Worm (Caenorhabditis elegans): ENCODE results near the gene C17C3.24.

Gene C17C3.24

ce11 chrII:5518055-5518454 lies 23.5 kb downstream of the C17C3.24 start:
- TF ChIP-seq elt-1 (tag; optimal IDR thresholded peaks at IDR 0.05) (no peak), unc-62 (GFP tag; optimal IDR thresholded peaks at IDR 0.05) (no peak), unc-55 (GFP tag; optimal IDR thresholded peaks at IDR 0.05) (no peak), fos-1 (tag; optimal IDR thresholded peaks at IDR 0.05) (no peak), ztf-4 (tag; optimal IDR thresholded peaks at IDR 0.05) (no peak)

DNA sequence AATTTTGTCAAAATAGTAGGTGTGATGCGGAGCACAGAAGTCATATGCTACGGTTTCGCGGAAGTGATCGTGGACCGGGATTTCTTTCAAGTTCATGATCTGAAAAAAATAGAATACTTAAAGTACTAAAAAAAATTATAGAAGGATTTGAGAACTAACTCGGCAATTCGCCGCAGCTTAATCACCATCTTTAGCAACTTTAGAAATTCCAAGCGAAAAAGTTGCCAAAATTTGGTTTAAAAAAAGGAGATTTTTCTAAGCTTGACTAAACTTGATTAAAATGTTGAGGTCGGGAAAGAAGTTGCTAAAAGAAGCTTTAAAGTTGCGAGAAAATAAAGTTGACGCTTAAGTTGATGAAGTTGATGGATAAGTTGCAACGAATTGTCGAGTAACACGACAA lies 23.9 kb downstream of the C17C3.24 start, which contains the start of gene ZK177.9:
Gene ZK177.9, minus strand, starts transcription at position 101 of the 400 bp plus-strand sequence.
- TF ChIP-seq ZK546.5 (tag; optimal IDR thresholded peaks at IDR 0.05): no peak
- TF ChIP-seq crh-2 (tag; optimal IDR thresholded peaks at IDR 0.05): no peak
- TF ChIP-seq elt-1 (tag; optimal IDR thresholded peaks at IDR 0.05): no peak
- no peak for TF ChIP-seq nhr-11 (tag; optimal IDR thresholded peaks at IDR 0.05)
- no peak for TF ChIP-seq R02D3.7 (tag; optimal IDR thresholded peaks at IDR 0.05)
- no peak for TF ChIP-seq unc-39 (tag; optimal IDR thresholded peaks at IDR 0.05)
- TF ChIP-seq lin-39 (tag; optimal IDR thresholded peaks at IDR 0.05): no peak
- no peak for TF ChIP-seq nhr-23 (tag; optimal IDR thresholded peaks at IDR 0.05)
- no peak for TF ChIP-seq lsy-2 (tag; optimal IDR thresholded peaks at IDR 0.05)
- TF ChIP-seq snpc-4 (tag; optimal IDR thresholded peaks at IDR 0.05): no peak
- no peak for TF ChIP-seq skn-1 (tag; optimal IDR thresholded peaks at IDR 0.05)
- no peak for TF ChIP-seq Y55F3AM.14 (GFP tag; optimal IDR thresholded peaks at IDR 0.05)
- TF ChIP-seq unc-55 (GFP tag; optimal IDR thresholded peaks at IDR 0.05): no peak
- no peak for TF ChIP-seq ztf-11 (tag; optimal IDR thresholded peaks at IDR 0.05)
- no peak for TF ChIP-seq alr-1 (tag; optimal IDR thresholded peaks at IDR 0.05)
- no peak for TF ChIP-seq sma-3 (GFP tag; optimal IDR thresholded peaks at IDR 0.05)
- TF ChIP-seq zag-1 (tag; optimal IDR thresholded peaks at IDR 0.05): no peak
- TF ChIP-seq nhr-12 (tag; optimal IDR thresholded peaks at IDR 0.05): no peak
- no peak for TF ChIP-seq lin-11 (tag; optimal IDR thresholded peaks at IDR 0.05)
- no peak for TF ChIP-seq nhr-237 (tag; optimal IDR thresholded peaks at IDR 0.05)

- TF ChIP-seq ama-1 (optimal IDR thresholded peaks at IDR 0.05) (no peak), fos-1 (tag; optimal IDR thresholded peaks at IDR 0.05) (peak; percentile 43)
Measured at ce11 chrII:5515542-5515941, 26.0 kb downstream of the C17C3.24 start, which contains the start of gene ZK177.3. Gene ZK177.3, plus strand, starts transcription at chrII:5515842.

ce11 chrII:5514846-5515245 lies 26.7 kb downstream of the C17C3.24 start, which contains the start of gene sahd-1:
Gene sahd-1, minus strand, starts transcription at chrII:5514945.
- TF ChIP-seq dmd-4 (tag; optimal IDR thresholded peaks at IDR 0.05): no peak
- peak; percentile 45 for TF ChIP-seq fos-1 (tag; optimal IDR thresholded peaks at IDR 0.05)
- TF ChIP-seq skn-1 (tag; optimal IDR thresholded peaks at IDR 0.05): no peak
- TF ChIP-seq mdl-1 (tag; optimal IDR thresholded peaks at IDR 0.05): no peak

DNA sequence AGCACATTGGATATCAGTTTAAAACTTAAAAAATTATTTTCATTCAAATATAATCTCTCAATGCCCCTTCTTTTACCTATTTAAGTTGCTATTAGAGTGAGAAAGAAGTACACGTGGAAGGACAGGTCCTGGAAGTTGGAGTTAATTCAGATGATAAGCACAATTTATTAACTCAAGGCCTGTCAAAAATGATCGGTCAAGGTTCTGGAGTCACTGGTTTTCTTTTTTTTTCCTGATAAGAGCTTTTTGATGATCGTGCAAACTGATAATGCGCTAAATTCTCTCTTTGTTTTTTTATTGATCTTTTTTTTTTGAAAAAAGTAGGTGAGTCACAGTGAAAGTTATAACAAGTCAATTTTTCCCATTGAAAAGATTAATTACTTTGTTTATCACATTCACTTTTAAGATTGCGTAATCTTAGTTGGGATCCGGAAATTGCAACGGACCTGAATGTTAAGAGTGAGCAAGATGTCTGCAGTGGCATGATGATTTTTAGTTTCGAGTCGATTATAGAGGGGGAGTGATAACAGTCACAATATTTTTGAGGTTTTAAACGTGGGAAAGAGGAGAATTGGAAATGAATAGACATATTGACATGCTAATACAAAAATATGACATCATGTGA lies 29.0 kb downstream of the C17C3.24 start:
- TF ChIP-seq gmeb-1 (tag; optimal IDR thresholded peaks at IDR 0.05): peak; percentile 44
- no peak for TF ChIP-seq unc-39 (tag; optimal IDR thresholded peaks at IDR 0.05)
- TF ChIP-seq F13H6.1 (tag; optimal IDR thresholded peaks at IDR 0.05): no peak
- no peak for TF ChIP-seq nhr-25 (tag; optimal IDR thresholded peaks at IDR 0.05)
- peak; percentile 91 for TF ChIP-seq fos-1 (tag; optimal IDR thresholded peaks at IDR 0.05)
- TF ChIP-seq sma-9 (GFP tag; optimal IDR thresholded peaks at IDR 0.05): peak; percentile 36
- TF ChIP-seq sma-9 (tag; optimal IDR thresholded peaks at IDR 0.05): no peak

ce11 chrII:5511417-5512353 lies 29.9 kb downstream of the C17C3.24 start:
- TF ChIP-seq ztf-11 (tag; optimal IDR thresholded peaks at IDR 0.05) (no peak), nhr-12 (tag; optimal IDR thresholded peaks at IDR 0.05) (no peak), mdl-1 (tag; optimal IDR thresholded peaks at IDR 0.05) (no peak), unc-62 (GFP tag; optimal IDR thresholded peaks at IDR 0.05) (no peak), lsy-2 (tag; optimal IDR thresholded peaks at IDR 0.05) (peak in 1 of 2 experiments; percentile 56), unc-39 (tag; optimal IDR thresholded peaks at IDR 0.05) (no peak), nhr-6 (tag; optimal IDR thresholded peaks at IDR 0.05) (no peak), sma-3 (GFP tag; optimal IDR thresholded peaks at IDR 0.05) (no peak), alr-1 (tag; optimal IDR thresholded peaks at IDR 0.05) (no peak), mab-5 (tag; optimal IDR thresholded peaks at IDR 0.05) (no peak), nhr-129 (tag; optimal IDR thresholded peaks at IDR 0.05) (peak; percentile 44), R02D3.7 (tag; optimal IDR thresholded peaks at IDR 0.05) (no peak), C34F6.9 (tag; optimal IDR thresholded peaks at IDR 0.05) (peak; percentile 83), blmp-1 (tag; optimal IDR thresholded peaks at IDR 0.05; ENCODE audit: insufficient read depth) (peak; percentile 13), dmd-4 (tag; optimal IDR thresholded peaks at IDR 0.05) (no peak), lin-11 (tag; optimal IDR thresholded peaks at IDR 0.05) (no peak), unc-55 (GFP tag; optimal IDR thresholded peaks at IDR 0.05) (peak; percentile 44)

Measured in whole organism, L2 larva.